Worm (Caenorhabditis elegans) whole organism, L1 larva: ENCODE measurements around the gene parp-2.
A peak's percentile ranks its signal among the peaks of the same experiment; 100 is the strongest.

Source experiments
- C04F5.9 ChIP-seq: sonication (generic microtip); optimal IDR thresholded peaks from 2 replicates; lab custom pipeline; 2016; ENCODE audit warnings: missing genetic modification characterization, missing compliant biosample characterization
- C16A3.4 ChIP-seq: fragments of 150-350 bp; optimal IDR thresholded peaks from 2 replicates; lab custom pipeline; 2014; ENCODE audit warnings: missing biosample characterization, missing genetic modification characterization
- C34B4.2 ChIP-seq: sonication (generic microtip); optimal IDR thresholded peaks from 2 replicates; lab custom pipeline; 2017; ENCODE audit warnings: mild to moderate bottlenecking, missing genetic modification characterization, missing compliant biosample characterization
- F16B12.6 ChIP-seq: fragments of 150-350 bp; optimal IDR thresholded peaks from 2 replicates; lab custom pipeline; 2014; ENCODE audit warnings: missing biosample characterization, missing genetic modification characterization
- aha-1 ChIP-seq: fragments of 150-350 bp; optimal IDR thresholded peaks from 2 replicates; lab custom pipeline; 2014; ENCODE audit warnings: missing biosample characterization, missing genetic modification characterization
- blmp-1 ChIP-seq: fragments of 150-350 bp; optimal IDR thresholded peaks from 2 replicates; lab custom pipeline; 2014; ENCODE audit warnings: missing biosample characterization, missing genetic modification characterization
- ceh-63 ChIP-seq: fragments of 200-800 bp; sonication (Bioruptor generic); optimal IDR thresholded peaks from 2 replicates; lab custom pipeline; 2018; ENCODE audit warnings: mild to moderate bottlenecking, missing genetic modification characterization, missing compliant biosample characterization
- ceh-90 ChIP-seq: sonication (generic microtip); optimal IDR thresholded peaks from 2 replicates; lab custom pipeline; 2016; ENCODE audit warnings: missing genetic modification characterization, missing compliant biosample characterization
- dpl-1 ChIP-seq, 3 experiments: fragments of 150-350 bp in 2 of 3; sonication (generic microtip) in 1 of 3; optimal IDR thresholded peaks; 2 replicates each; lab custom pipeline; 2014 to 2017; ENCODE audit warnings: missing biosample characterization in 3 of 3, missing genetic modification characterization in 3 of 3, missing genetic modification reagents in 3 of 3
- dsc-1 ChIP-seq: sonication (generic microtip); optimal IDR thresholded peaks from 2 replicates; lab custom pipeline; 2016; ENCODE audit warnings: mild to moderate bottlenecking, missing genetic modification characterization, missing compliant biosample characterization
- efl-1 ChIP-seq, 4 experiments: fragments of 150-350 bp; optimal IDR thresholded peaks in 3 of 4; peaks in 1 of 4; 1 replicate in 1 of 4; 2 replicates in 3 of 4; lab custom pipeline; 2014; ENCODE audit warnings: missing biosample characterization in 2 of 4, missing genetic modification characterization in 2 of 4, missing genetic modification reagents in 2 of 4
- efl-3 ChIP-seq: fragments of 200-800 bp; sonication (Bioruptor generic); optimal IDR thresholded peaks from 2 replicates; lab custom pipeline; 2018; ENCODE audit warnings: mild to moderate bottlenecking, missing genetic modification characterization, missing compliant biosample characterization
- egl-27 ChIP-seq, 2 experiments: fragments of 150-350 bp in 1 of 2; sonication (generic microtip); optimal IDR thresholded peaks; 3 replicates each; lab custom pipeline; 2017 to 2018; ENCODE audit warnings: missing biosample characterization in 2 of 2, missing genetic modification characterization in 2 of 2, missing genetic modification reagents in 2 of 2
- elt-3 ChIP-seq, 6 experiments: fragments of 150-350 bp in 1 of 6; sonication (generic microtip); optimal IDR thresholded peaks; 2 replicates each; lab custom pipeline; 2017 to 2018; ENCODE audit warnings: missing biosample characterization in 6 of 6, missing genetic modification characterization in 6 of 6, inconsistent platforms in 1 of 6
- fkh-4 ChIP-seq: sonication (generic microtip); optimal IDR thresholded peaks from 2 replicates; lab custom pipeline; 2016; ENCODE audit warnings: missing compliant biosample characterization, missing genetic modification characterization, borderline replicate concordance
- grh-1 ChIP-seq: fragments of 200-800 bp; sonication (Bioruptor generic); IDR thresholded peaks from 2 replicates; pipeline ENCODE4 v1.3.6; 2022; ENCODE audit warnings: missing genetic modification reagents, missing genetic modification characterization, missing compliant biosample characterization
- hpl-2 ChIP-seq: fragments of 150-350 bp; optimal IDR thresholded peaks from 2 replicates; lab custom pipeline; 2014; ENCODE audit warnings: missing biosample characterization, missing genetic modification reagents, missing genetic modification characterization
- lin-14 ChIP-seq: fragments of 200-800 bp; sonication (Bioruptor generic); optimal IDR thresholded peaks from 2 replicates; lab custom pipeline; 2018; ENCODE audit warnings: mild to moderate bottlenecking, missing genetic modification characterization, moderate library complexity, missing compliant biosample characterization
- lin-35 ChIP-seq, 2 experiments: fragments of 150-350 bp; optimal IDR thresholded peaks; 2 replicates each; lab custom pipeline; 2014; ENCODE audit warnings: missing biosample characterization in 2 of 2, missing genetic modification characterization in 2 of 2, missing genetic modification reagents in 2 of 2
- lin-39 ChIP-seq: fragments of 150-350 bp; optimal IDR thresholded peaks from 2 replicates; lab custom pipeline; 2014; ENCODE audit warnings: missing biosample characterization, missing genetic modification reagents, missing genetic modification characterization
- lsy-2 ChIP-seq, 2 experiments: fragments of 150-350 bp; optimal IDR thresholded peaks; 2 replicates each; lab custom pipeline; 2014; ENCODE audit warnings: missing biosample characterization in 2 of 2, missing genetic modification characterization in 2 of 2
- mdl-1 ChIP-seq, 2 experiments: fragments of 150-350 bp; optimal IDR thresholded peaks; 2 replicates each; lab custom pipeline; 2014 to 2017; ENCODE audit warnings: missing biosample characterization in 2 of 2, missing genetic modification characterization in 2 of 2, inconsistent platforms in 1 of 2
- mef-2 ChIP-seq: fragments of 150-350 bp; optimal IDR thresholded peaks from 2 replicates; lab custom pipeline; 2014; ENCODE audit warnings: missing biosample characterization, missing genetic modification characterization
- mep-1 ChIP-seq: fragments of 150-350 bp; optimal IDR thresholded peaks from 2 replicates; lab custom pipeline; 2014; ENCODE audit warnings: missing biosample characterization, missing genetic modification characterization
- nhr-19 ChIP-seq: fragments of 200-800 bp; sonication (Bioruptor generic); conservative IDR thresholded peaks from 2 replicates; pipeline ENCODE4 v1.3.6; 2022; ENCODE audit warnings: missing genetic modification characterization, missing compliant biosample characterization
- nhr-20 ChIP-seq: sonication (generic microtip); optimal IDR thresholded peaks from 2 replicates; lab custom pipeline; 2016; ENCODE audit warnings: mild to moderate bottlenecking, missing genetic modification characterization, missing compliant biosample characterization
- nhr-28 ChIP-seq: fragments of 150-350 bp; optimal IDR thresholded peaks from 2 replicates; lab custom pipeline; 2014; ENCODE audit warnings: missing biosample characterization, missing genetic modification characterization
- nhr-47 ChIP-seq: sonication (generic microtip); optimal IDR thresholded peaks from 2 replicates; lab custom pipeline; 2016; ENCODE audit warnings: mild to moderate bottlenecking, missing genetic modification characterization, moderate library complexity, missing compliant biosample characterization
- nhr-71 ChIP-seq: sonication (generic microtip); optimal IDR thresholded peaks from 2 replicates; lab custom pipeline; 2016; ENCODE audit warnings: mild to moderate bottlenecking, missing genetic modification characterization, moderate library complexity, missing compliant biosample characterization
- nhr-90 ChIP-seq: sonication (generic microtip); optimal IDR thresholded peaks from 2 replicates; lab custom pipeline; 2016; ENCODE audit warnings: mild to moderate bottlenecking, missing genetic modification characterization, missing compliant biosample characterization; ENCODE audit not compliant: poor library complexity
- pag-3 ChIP-seq: sonication (generic microtip); optimal IDR thresholded peaks from 2 replicates; lab custom pipeline; 2017; ENCODE audit warnings: missing genetic modification characterization, mild to moderate bottlenecking, missing compliant biosample characterization, antibody characterized with exemption, borderline replicate concordance; ENCODE audit not compliant: insufficient read depth
- pax-3 ChIP-seq: fragments of 200-800 bp; sonication (Bioruptor generic); optimal IDR thresholded peaks from 2 replicates; lab custom pipeline; 2018; ENCODE audit warnings: mild to moderate bottlenecking, missing genetic modification characterization, moderate library complexity, missing compliant biosample characterization
- skn-1 ChIP-seq: fragments of 150-350 bp; optimal IDR thresholded peaks from 2 replicates; lab custom pipeline; 2014; ENCODE audit warnings: missing biosample characterization, missing genetic modification characterization
- snpc-4 ChIP-seq: fragments of 150-350 bp; optimal IDR thresholded peaks from 2 replicates; lab custom pipeline; 2014; ENCODE audit warnings: missing biosample characterization, missing genetic modification characterization
- snu-23 ChIP-seq: sonication (generic microtip); optimal IDR thresholded peaks from 2 replicates; lab custom pipeline; 2016; ENCODE audit warnings: missing genetic modification characterization, missing compliant biosample characterization
- sox-4 ChIP-seq: sonication (generic microtip); optimal IDR thresholded peaks from 2 replicates; lab custom pipeline; 2016; ENCODE audit warnings: missing genetic modification characterization, missing compliant biosample characterization
- sptf-1 ChIP-seq: fragments of 150-350 bp; optimal IDR thresholded peaks from 2 replicates; lab custom pipeline; 2014; ENCODE audit warnings: missing biosample characterization, missing genetic modification characterization
- sup-37 ChIP-seq: fragments of 200-800 bp; sonication (Bioruptor generic); optimal IDR thresholded peaks from 2 replicates; lab custom pipeline; 2018; ENCODE audit warnings: mild to moderate bottlenecking, missing genetic modification characterization, missing compliant biosample characterization
- tbx-2 ChIP-seq: sonication (generic microtip); optimal IDR thresholded peaks from 2 replicates; lab custom pipeline; 2016; ENCODE audit warnings: missing genetic modification characterization, missing compliant biosample characterization
- unc-62 ChIP-seq: fragments of 150-350 bp; optimal IDR thresholded peaks from 2 replicates; lab custom pipeline; 2014; ENCODE audit warnings: missing biosample characterization, missing genetic modification reagents, missing genetic modification characterization
- unc-98 ChIP-seq: fragments of 200-800 bp; sonication (Bioruptor generic); IDR thresholded peaks from 2 replicates; pipeline ENCODE4 v1.3.6; 2022; ENCODE audit warnings: missing genetic modification characterization, missing compliant biosample characterization
- xbp-1 ChIP-seq: sonication (generic microtip); optimal IDR thresholded peaks from 2 replicates; lab custom pipeline; 2016; ENCODE audit warnings: missing genetic modification characterization, missing compliant biosample characterization
- zag-1 ChIP-seq: fragments of 150-350 bp; optimal IDR thresholded peaks from 2 replicates; lab custom pipeline; 2014; ENCODE audit warnings: missing biosample characterization, missing genetic modification characterization
- ztf-4 ChIP-seq: fragments of 150-350 bp; optimal IDR thresholded peaks from 2 replicates; lab custom pipeline; 2014; ENCODE audit warnings: missing biosample characterization, missing genetic modification characterization

parp-2 gene

ce11 chrII:9624110-9624695 lies 31.4 kb downstream of the parp-2 start, which contains the start of the genes dnj-20 and ZK1307.8:
TSS of gene dnj-20 (minus strand) at chrII:9624176.
TSS of gene ZK1307.8 (plus strand) at chrII:9624613.
- TF ChIP-seq unc-62 (GFP tag; lab: Kevin White, UChicago) = no peak
- no peak for TF ChIP-seq ztf-4 (tag; lab: Kevin White, UChicago)
- no peak for TF ChIP-seq hpl-2 (GFP tag; lab: Kevin White, UChicago)
- no peak for TF ChIP-seq snpc-4 (tag; lab: Kevin White, UChicago)
- no peak for TF ChIP-seq nhr-90 (tag; lab: Kevin White, UChicago)
- no peak for TF ChIP-seq zag-1 (tag; lab: Kevin White, UChicago)
- TF ChIP-seq egl-27 (tag; optimal IDR thresholded peaks at IDR 0.05; lab: Kevin White, UChicago) = no peak
- no peak for TF ChIP-seq sptf-1 (tag; lab: Kevin White, UChicago)
- no peak for TF ChIP-seq lin-39 (tag; lab: Kevin White, UChicago)
- TF ChIP-seq C34B4.2 = no peak
- peak; percentile 27 for TF ChIP-seq C16A3.4 (tag; lab: Kevin White, UChicago)
- peak; percentile 14 to 46 for TF ChIP-seq lsy-2 (tag; optimal IDR thresholded peaks at IDR 0.05; lab: Kevin White, UChicago)
- peak in 1 of 2 experiments; percentile 25 for TF ChIP-seq lin-35 (GFP tag; optimal IDR thresholded peaks at IDR 0.05; lab: Kevin White, UChicago)
- TF ChIP-seq blmp-1 (tag; lab: Kevin White, UChicago) = peak; percentile 22
- peak; percentile 3 for TF ChIP-seq nhr-20 (tag; lab: Kevin White, UChicago)
- no peak for TF ChIP-seq ceh-90 (tag; lab: Kevin White, UChicago)
- no peak for TF ChIP-seq C04F5.9 (tag; lab: Kevin White, UChicago)
- TF ChIP-seq elt-3 (tag; optimal IDR thresholded peaks at IDR 0.05; lab: Kevin White, UChicago) = peak in 1 of 6 experiments; percentile 33
- peak; percentile 6 for TF ChIP-seq nhr-71 (tag; lab: Kevin White, UChicago)
- TF ChIP-seq pag-3 (tag; lab: Kevin White, UChicago) = no peak
- peak; percentile 22 for TF ChIP-seq mep-1 (tag; lab: Kevin White, UChicago)
- TF ChIP-seq grh-1 (GFP tag; lab: Robert Waterston, UW) = no peak
- peak in 1 of 2 experiments; percentile 26 for TF ChIP-seq efl-1 (optimal IDR thresholded peaks at IDR 0.05; lab: Kevin White, UChicago)
- TF ChIP-seq efl-1 (GFP tag; optimal IDR thresholded peaks at IDR 0.05 in 1 of 2; lab: Kevin White, UChicago) = peak; percentile 9 to 12
- peak; percentile 98 for TF ChIP-seq xbp-1
- TF ChIP-seq unc-98 = no peak
- no peak for TF ChIP-seq tbx-2 (tag; lab: Kevin White, UChicago)
- peak; percentile 19 for TF ChIP-seq lin-14 (GFP tag; lab: Kevin White, UChicago)
- peak in 2 of 3 experiments; percentile 10 to 39 for TF ChIP-seq dpl-1 (GFP tag; optimal IDR thresholded peaks at IDR 0.05; lab: Kevin White, UChicago)

- TF ChIP-seq F16B12.6 (tag; lab: Kevin White, UChicago) = no peak
- TF ChIP-seq fkh-4 (tag; lab: Kevin White, UChicago) = no peak
- TF ChIP-seq nhr-28 (tag; lab: Kevin White, UChicago) = no peak
- no peak for TF ChIP-seq ceh-63 (GFP tag; lab: Kevin White, UChicago)
- TF ChIP-seq nhr-47 (tag; lab: Kevin White, UChicago) = no peak
- TF ChIP-seq mef-2 = no peak
Observed at ce11 chrII:9625930-9626329, 33.1 kb downstream of the parp-2 start.

- no peak for TF ChIP-seq aha-1 (tag; lab: Kevin White, UChicago)
- TF ChIP-seq blmp-1 (tag; lab: Kevin White, UChicago) = no peak
- TF ChIP-seq sox-4 = no peak
- TF ChIP-seq sup-37 (GFP tag; lab: Kevin White, UChicago) = no peak
- no peak for TF ChIP-seq mdl-1 (tag; optimal IDR thresholded peaks at IDR 0.05; lab: Kevin White, UChicago)
- TF ChIP-seq skn-1 (tag; lab: Kevin White, UChicago) = no peak
- TF ChIP-seq efl-3 = no peak
- TF ChIP-seq ceh-63 (GFP tag; lab: Kevin White, UChicago) = no peak
- no peak for TF ChIP-seq nhr-47 (tag; lab: Kevin White, UChicago)
- TF ChIP-seq pax-3 (tag; lab: Kevin White, UChicago) = no peak
- TF ChIP-seq nhr-19 (GFP tag; lab: Robert Waterston, UW) = no peak
- TF ChIP-seq dsc-1 (tag; lab: Kevin White, UChicago) = no peak
- no peak for TF ChIP-seq snu-23 (GFP tag; lab: Kevin White, UChicago)
- TF ChIP-seq, all 84 proteins: peak for 0
Observed at ce11 chrII:9636300-9636699, 43.5 kb downstream of the parp-2 start, which contains the start of gene ZK1307.7. TSS of gene ZK1307.7 (plus strand) at chrII:9636600.
